Fruit fly (Drosophila melanogaster): Measurements from ENCODE around the gene Mt2.
A peak's percentile ranks its signal among the peaks of the same experiment; 100 is the strongest.

Mt2 gene

DNA sequence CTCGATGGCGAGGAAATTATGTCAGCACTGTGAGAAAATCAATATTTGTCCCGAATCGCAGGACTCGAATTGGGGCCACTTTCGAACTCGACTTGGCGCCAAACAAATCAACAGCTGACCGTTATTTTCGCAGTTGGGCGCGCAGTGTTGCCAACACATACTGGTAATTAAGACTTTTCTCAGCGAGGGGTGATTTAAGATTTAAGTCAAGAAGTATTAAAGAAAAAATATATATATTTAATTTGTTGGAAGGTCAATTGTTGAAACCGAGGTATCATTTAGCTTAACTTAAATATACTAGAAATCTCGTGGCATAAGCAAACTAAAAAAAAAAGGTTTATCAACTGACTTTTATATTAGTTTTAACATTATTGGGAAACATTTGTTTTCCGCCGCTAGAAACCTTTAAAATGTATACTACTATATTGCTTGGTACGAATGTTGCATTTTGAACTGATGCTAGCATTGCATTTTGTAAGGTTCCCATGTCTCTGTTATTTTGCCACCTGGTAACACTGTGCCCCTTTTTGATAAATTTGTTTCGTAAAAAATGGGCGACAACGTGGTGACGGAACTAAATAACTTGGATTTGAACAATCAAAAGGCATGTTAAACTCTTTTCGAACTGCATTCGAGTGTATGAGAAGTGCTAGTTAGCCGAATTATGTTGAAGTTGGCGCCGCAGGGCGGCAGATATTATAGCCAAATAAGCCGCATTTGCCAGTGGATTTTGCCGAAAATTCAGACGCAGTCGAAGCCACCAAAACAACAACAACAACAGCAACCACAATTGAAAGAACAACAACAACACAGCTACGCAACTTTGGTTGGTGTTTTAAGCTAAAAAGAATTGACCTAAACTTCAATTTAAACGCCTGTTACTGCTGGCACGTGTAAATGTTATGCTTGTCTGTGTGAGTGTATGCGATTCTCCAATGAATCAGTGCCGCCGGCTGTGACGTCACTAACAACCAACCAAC, 7.2 kb downstream of the Mt2 start, which contains the start of the genes Patsas and ThrRS (continued):
- TF ChIP-seq bowl (GFP tag; IDR thresholded peaks at IDR 0.05), result peak; percentile 59; the same call in 1 of the 2 replicates
- peak; percentile 86 for TF ChIP-seq CG10209 (GFP tag; optimal IDR thresholded peaks at IDR 0.05)
- no peak for TF ChIP-seq CG42726 (GFP tag; IDR thresholded peaks at IDR 0.05; ENCODE audit: partially characterized antibody)
- peak; percentile 6 for TF ChIP-seq gcm2 (GFP tag; optimal IDR thresholded peaks at IDR 0.05)
- TF ChIP-seq CG6854 (GFP tag; optimal IDR thresholded peaks at IDR 0.05), result peak; percentile 51
- peak; percentile 21 for TF ChIP-seq schlank (tag; optimal IDR thresholded peaks at IDR 0.05)
- TF ChIP-seq CG6175 (GFP tag; IDR thresholded peaks at IDR 0.05), result no peak; the same call in 2 of the 3 replicates
- TF ChIP-seq CG18262 (tag; optimal IDR thresholded peaks at IDR 0.05), result peak; percentile 84
- no peak for TF ChIP-seq sr (GFP tag; IDR thresholded peaks at IDR 0.05)
- no peak for TF ChIP-seq da (GFP tag; optimal IDR thresholded peaks at IDR 0.05)
- TF ChIP-seq Oaz (GFP tag; IDR thresholded peaks at IDR 0.05), result peak; percentile 65; the same call in 1 of the 2 replicates
- peak; percentile 33 for TF ChIP-seq CG3065 (GFP tag; optimal IDR thresholded peaks at IDR 0.05)
- peak; percentile 67 for TF ChIP-seq pum (GFP tag; optimal IDR thresholded peaks at IDR 0.05)
- TF ChIP-seq Lpt (GFP tag; optimal IDR thresholded peaks at IDR 0.05), result no peak
- peak; percentile 84 for TF ChIP-seq CG10267 (tag; optimal IDR thresholded peaks at IDR 0.05)
- no peak for TF ChIP-seq Hr39 (optimal IDR thresholded peaks at IDR 0.05)
- TF ChIP-seq sisA (GFP tag; IDR thresholded peaks at IDR 0.05), result peak; percentile 86
- TF ChIP-seq Nf-YB (GFP tag; optimal IDR thresholded peaks at IDR 0.05), result peak; percentile 70
- TF ChIP-seq CG4282 (GFP tag; optimal IDR thresholded peaks at IDR 0.05), result peak; percentile 19
- peak; percentile 73 for TF ChIP-seq ATbp (GFP tag; optimal IDR thresholded peaks at IDR 0.05)
- no peak for TF ChIP-seq Atf-2 (GFP tag; optimal IDR thresholded peaks at IDR 0.05)
- peak; percentile 84 for TF ChIP-seq Blimp-1 (GFP tag; optimal IDR thresholded peaks at IDR 0.05)
- TF ChIP-seq CG5245 (GFP tag; optimal IDR thresholded peaks at IDR 0.05), result peak; percentile 76
- TF ChIP-seq salm (tag; optimal IDR thresholded peaks at IDR 0.05), result peak; percentile 66
- peak; percentile 52 for TF ChIP-seq HmgZ (tag; optimal IDR thresholded peaks at IDR 0.05)
- peak; percentile 61 for TF ChIP-seq Camta (GFP tag; optimal IDR thresholded peaks at IDR 0.05)
- TF ChIP-seq btn (GFP tag; optimal IDR thresholded peaks at IDR 0.05), result no peak
- no peak for TF ChIP-seq TFAM (GFP tag; optimal IDR thresholded peaks at IDR 0.05)
- peak; percentile 73 for TF ChIP-seq Six4 (GFP tag; optimal IDR thresholded peaks at IDR 0.05)
- TF ChIP-seq CG17568 (GFP tag; optimal IDR thresholded peaks at IDR 0.05), result no peak
- TF ChIP-seq fd64A (GFP tag; optimal IDR thresholded peaks at IDR 0.05), result no peak
- TF ChIP-seq pho (GFP tag; optimal IDR thresholded peaks at IDR 0.05), result peak; percentile 62
- TF ChIP-seq Pdp1 (GFP tag; optimal IDR thresholded peaks at IDR 0.05), result peak; percentile 70 to 80
- peak; percentile 70 for TF ChIP-seq CG11247 (GFP tag; IDR thresholded peaks at IDR 0.05)
- no peak for TF ChIP-seq cad (GFP tag; optimal IDR thresholded peaks at IDR 0.05)
- TF ChIP-seq CG17829 (tag; optimal IDR thresholded peaks at IDR 0.05), result peak; percentile 84
- peak; percentile 28 for TF ChIP-seq tup (GFP tag; optimal IDR thresholded peaks at IDR 0.05)
- peak; percentile 67 for TF ChIP-seq CG31224 (GFP tag; IDR thresholded peaks at IDR 0.05)
- peak; percentile 80 for TF ChIP-seq CG18619 (GFP tag; optimal IDR thresholded peaks at IDR 0.05)
- no peak for TF ChIP-seq kni (GFP tag; optimal IDR thresholded peaks at IDR 0.05)
- TF ChIP-seq Bgb (GFP tag; IDR thresholded peaks at IDR 0.05; ENCODE audit: partially characterized antibody), result no peak
- no peak for TF ChIP-seq CG10321 (GFP tag; IDR thresholded peaks at IDR 0.05)
- TF ChIP-seq bigmax (GFP tag; optimal IDR thresholded peaks at IDR 0.05), result no peak
- no peak for TF ChIP-seq mirr (GFP tag; optimal IDR thresholded peaks at IDR 0.05)
- TF ChIP-seq Side (GFP tag; optimal IDR thresholded peaks at IDR 0.05), result peak; percentile 49
- TF ChIP-seq Oli (tag; optimal IDR thresholded peaks at IDR 0.05), result peak; percentile 87
- peak; percentile 76 for TF ChIP-seq ttk (GFP tag; IDR thresholded peaks at IDR 0.05)
- TF ChIP-seq CG8388 (GFP tag; optimal IDR thresholded peaks at IDR 0.05), result peak; percentile 77
- TF ChIP-seq D19B (GFP tag; optimal IDR thresholded peaks at IDR 0.05), result peak; percentile 72
